Fruit fly (Drosophila melanogaster) whole organism, embryonic: ENCODE results near the gene gkt.

Experiments
- ATbp ChIP-seq: fragments of 200-800 bp; sonication (Bioruptor generic); optimal IDR thresholded peaks from 2 replicates; lab custom pipeline; 2017; ENCODE audit warnings: missing biosample characterization, mild to moderate bottlenecking, missing genetic modification characterization, missing genetic modification reagents
- Atf6 ChIP-seq: fragments of 200-800 bp; sonication (Bioruptor generic); IDR thresholded peaks from 2 replicates; pipeline ENCODE4 v1.3.6; 2022; ENCODE audit warnings: missing biosample characterization, missing genetic modification characterization
- BtbVII ChIP-seq: fragments of 200-800 bp; sonication (Bioruptor generic); optimal IDR thresholded peaks from 3 replicates; lab custom pipeline; 2017; ENCODE audit warnings: missing biosample characterization, mild to moderate bottlenecking, missing genetic modification characterization
- CG11398 ChIP-seq: fragments of 200-800 bp; sonication (Bioruptor generic); optimal IDR thresholded peaks from 2 replicates; lab custom pipeline; 2016; ENCODE audit warnings: missing biosample characterization, missing genetic modification characterization
- CG11456 ChIP-seq: fragments of 200-800 bp; sonication (Bioruptor generic); IDR thresholded peaks from 3 replicates; pipeline ENCODE4 v1.3.6; 2022; ENCODE audit warnings: missing biosample characterization, missing genetic modification characterization
- CG11504 ChIP-seq: fragments of 200-800 bp; sonication (Bioruptor generic); optimal IDR thresholded peaks from 3 replicates; lab custom pipeline; 2019; ENCODE audit warnings: missing biosample characterization, mild to moderate bottlenecking, missing genetic modification characterization, moderate library complexity
- CG1233 ChIP-seq: fragments of 200-800 bp; sonication (Bioruptor generic); optimal IDR thresholded peaks from 4 replicates; lab custom pipeline; 2018; ENCODE audit warnings: missing biosample characterization, mild to moderate bottlenecking, missing genetic modification characterization
- CG12391 ChIP-seq: fragments of 200-800 bp; sonication (Bioruptor generic); optimal IDR thresholded peaks from 3 replicates; lab custom pipeline; 2018; ENCODE audit warnings: missing biosample characterization, mild to moderate bottlenecking, missing genetic modification characterization, moderate library complexity
- CG12769 ChIP-seq: fragments of 200-800 bp; sonication (Bioruptor generic); optimal IDR thresholded peaks from 2 replicates; lab custom pipeline; 2019; ENCODE audit warnings: missing biosample characterization, mild to moderate bottlenecking, missing genetic modification characterization, moderate library complexity
- CG13296 ChIP-seq: fragments of 200-800 bp; sonication (Bioruptor generic); optimal IDR thresholded peaks from 3 replicates; lab custom pipeline; 2018; ENCODE audit warnings: missing biosample characterization, mild to moderate bottlenecking, missing genetic modification characterization
- CG1603 ChIP-seq: fragments of 200-800 bp; sonication (Bioruptor generic); optimal IDR thresholded peaks from 2 replicates; lab custom pipeline; 2019; ENCODE audit warnings: missing biosample characterization, mild to moderate bottlenecking, missing genetic modification characterization, moderate library complexity
- CG17359 ChIP-seq: fragments of 200-800 bp; sonication (Bioruptor generic); optimal IDR thresholded peaks from 3 replicates; lab custom pipeline; 2018; ENCODE audit warnings: missing biosample characterization, mild to moderate bottlenecking, missing genetic modification characterization, moderate library complexity
- CG17568 ChIP-seq: fragments of 200-800 bp; sonication (Bioruptor generic); optimal IDR thresholded peaks from 2 replicates; lab custom pipeline; 2018; ENCODE audit warnings: missing biosample characterization, mild to moderate bottlenecking, missing genetic modification characterization, moderate library complexity
- CG2875 ChIP-seq: fragments of 200-800 bp; sonication (Bioruptor generic); optimal IDR thresholded peaks from 2 replicates; lab custom pipeline; 2017; ENCODE audit warnings: missing biosample characterization, mild to moderate bottlenecking, missing genetic modification characterization, missing genetic modification reagents
- CG30403 ChIP-seq: fragments of 200-800 bp; sonication (Bioruptor generic); optimal IDR thresholded peaks from 3 replicates; lab custom pipeline; 2016; ENCODE audit warnings: missing biosample characterization, missing genetic modification characterization
- CG3163 ChIP-seq: fragments of 200-800 bp; sonication (Bioruptor generic); optimal IDR thresholded peaks from 3 replicates; lab custom pipeline; 2016; ENCODE audit warnings: missing biosample characterization, missing genetic modification characterization
- CG3726 ChIP-seq: fragments of 200-800 bp; sonication (Bioruptor generic); IDR thresholded peaks from 3 replicates; pipeline ENCODE4, ENCODE4 v1.3.6; 2022; ENCODE audit warnings: missing biosample characterization, missing genetic modification characterization
- CG3995 ChIP-seq: fragments of 200-800 bp; sonication (Bioruptor generic); optimal IDR thresholded peaks from 3 replicates; lab custom pipeline; 2016; ENCODE audit warnings: missing biosample characterization, missing genetic modification characterization
- CG43689 ChIP-seq: fragments of 200-800 bp; sonication (Bioruptor generic); IDR thresholded peaks from 2 replicates; pipeline ENCODE4 v1.3.6; 2022; ENCODE audit warnings: missing biosample characterization, missing genetic modification characterization
- CG6813 ChIP-seq: fragments of 200-800 bp; sonication (Bioruptor generic); optimal IDR thresholded peaks from 2 replicates; lab custom pipeline; 2017; ENCODE audit warnings: missing biosample characterization, missing genetic modification characterization, mild to moderate bottlenecking, moderate library complexity, missing genetic modification reagents
- CG8089 ChIP-seq: fragments of 200-800 bp; sonication (Bioruptor generic); optimal IDR thresholded peaks from 3 replicates; lab custom pipeline; 2016; ENCODE audit warnings: missing biosample characterization, missing genetic modification characterization
- CG8290 ChIP-seq, 3 experiments: fragments of 200-800 bp; sonication (Bioruptor generic); optimal IDR thresholded peaks; 2 replicates each; lab custom pipeline; 2016 to 2019; ENCODE audit warnings: missing biosample characterization in 3 of 3, missing genetic modification characterization in 3 of 3, mild to moderate bottlenecking in 2 of 3, moderate library complexity in 1 of 3
- CG8924 ChIP-seq: fragments of 200-800 bp; optimal IDR thresholded peaks from 3 replicates; lab custom pipeline; 2019; ENCODE audit warnings: missing biosample characterization, mild to moderate bottlenecking, missing genetic modification characterization, moderate library complexity
- D19B ChIP-seq: fragments of 200-800 bp; sonication (Bioruptor generic); optimal IDR thresholded peaks from 2 replicates; lab custom pipeline; 2017; ENCODE audit warnings: missing biosample characterization, mild to moderate bottlenecking, missing genetic modification characterization
- Dad ChIP-seq: fragments of 200-800 bp; sonication (Bioruptor generic); optimal IDR thresholded peaks from 3 replicates; lab custom pipeline; 2016; ENCODE audit warnings: missing biosample characterization, missing genetic modification characterization
- Fer1 ChIP-seq: fragments of 200-800 bp; sonication (Bioruptor generic); optimal IDR thresholded peaks from 2 replicates; lab custom pipeline; 2017; ENCODE audit warnings: missing biosample characterization, mild to moderate bottlenecking, missing genetic modification characterization
- Hmr ChIP-seq: fragments of 200-800 bp; sonication (Bioruptor generic); optimal IDR thresholded peaks from 3 replicates; lab custom pipeline; 2017; ENCODE audit warnings: mild to moderate bottlenecking, missing biosample characterization, missing genetic modification reagents, missing genetic modification characterization
- MESR4 ChIP-seq: fragments of 200-800 bp; sonication (Bioruptor generic); optimal IDR thresholded peaks from 2 replicates; lab custom pipeline; 2018; ENCODE audit warnings: missing biosample characterization, mild to moderate bottlenecking, missing genetic modification characterization, moderate library complexity
- Mad ChIP-seq: fragments of 200-800 bp; sonication (Bioruptor generic); optimal IDR thresholded peaks from 2 replicates; lab custom pipeline; 2016; ENCODE audit warnings: missing biosample characterization, missing genetic modification characterization
- Med ChIP-seq: fragments of 200-800 bp; sonication (Bioruptor generic); peaks from one replicate; lab custom pipeline; 2016; ENCODE audit warnings: missing biosample characterization, missing genetic modification characterization, mild to moderate bottlenecking, inconsistent platforms, moderate library complexity
- NC2α ChIP-seq: fragments of 200-800 bp; sonication (Bioruptor generic); optimal IDR thresholded peaks from 2 replicates; lab custom pipeline; 2016; ENCODE audit warnings: missing biosample characterization, missing genetic modification characterization
- PHDP ChIP-seq: fragments of 200-800 bp; sonication (Bioruptor generic); optimal IDR thresholded peaks from 3 replicates; lab custom pipeline; 2018; ENCODE audit warnings: missing biosample characterization, mild to moderate bottlenecking, missing genetic modification characterization, moderate library complexity
- bigmax ChIP-seq: fragments of 200-800 bp; sonication (Bioruptor generic); optimal IDR thresholded peaks from 2 replicates; lab custom pipeline; 2018; ENCODE audit warnings: missing biosample characterization, mild to moderate bottlenecking, missing genetic modification characterization
- caup ChIP-seq: fragments of 200-800 bp; sonication (Bioruptor generic); optimal IDR thresholded peaks from 3 replicates; lab custom pipeline; 2017; ENCODE audit warnings: missing biosample characterization, mild to moderate bottlenecking, missing genetic modification characterization, moderate library complexity; ENCODE audit not compliant: severe bottlenecking
- ci ChIP-seq: fragments of 200-800 bp; sonication (Bioruptor generic); IDR thresholded peaks from 3 replicates; pipeline ENCODE4 v1.3.6; 2022; ENCODE audit warnings: missing biosample characterization, missing genetic modification characterization
- kay ChIP-seq: fragments of 200-800 bp; sonication (Bioruptor generic); optimal IDR thresholded peaks from 2 replicates; lab custom pipeline; 2016; ENCODE audit warnings: missing biosample characterization, missing genetic modification characterization
- lab ChIP-seq: fragments of 200-800 bp; sonication (Bioruptor generic); optimal IDR thresholded peaks from 3 replicates; lab custom pipeline; 2017; ENCODE audit warnings: missing biosample characterization, missing genetic modification characterization, mild to moderate bottlenecking, moderate library complexity, missing genetic modification reagents
- nau ChIP-seq: fragments of 200-800 bp; sonication (Bioruptor generic); optimal IDR thresholded peaks from 3 replicates; lab custom pipeline; 2017; ENCODE audit warnings: missing biosample characterization, mild to moderate bottlenecking, missing genetic modification characterization, missing genetic modification reagents
- odd ChIP-seq: fragments of 200-800 bp; sonication (Bioruptor generic); optimal IDR thresholded peaks from 2 replicates; lab custom pipeline; 2017; ENCODE audit warnings: missing biosample characterization, mild to moderate bottlenecking, missing genetic modification characterization
- org-1 ChIP-seq: fragments of 200-800 bp; sonication (Bioruptor generic); optimal IDR thresholded peaks from 2 replicates; lab custom pipeline; 2017; ENCODE audit warnings: missing biosample characterization, missing genetic modification characterization
- otp ChIP-seq: fragments of 200-800 bp; sonication (Bioruptor generic); IDR thresholded peaks from 3 replicates; pipeline ENCODE4, ENCODE4 v1.3.6; 2022; ENCODE audit warnings: missing biosample characterization, missing genetic modification characterization
- pnt ChIP-seq: fragments of 200-800 bp; sonication (Bioruptor generic); optimal IDR thresholded peaks from 3 replicates; lab custom pipeline; 2016; ENCODE audit warnings: missing biosample characterization, missing genetic modification characterization
- sob ChIP-seq: fragments of 200-800 bp; sonication (Bioruptor generic); IDR thresholded peaks from 2 replicates; pipeline ENCODE4 v1.3.6; 2022; ENCODE audit warnings: missing biosample characterization, missing genetic modification characterization
- unc-4 ChIP-seq: fragments of 200-800 bp; sonication (Bioruptor generic); IDR thresholded peaks from 2 replicates; pipeline ENCODE4 v1.3.6; 2022; ENCODE audit warnings: missing biosample characterization, missing genetic modification characterization; ENCODE audit not compliant: partially characterized antibody
- wek ChIP-seq: fragments of 200-800 bp; sonication (Bioruptor generic); optimal IDR thresholded peaks from 3 replicates; lab custom pipeline; 2018; ENCODE audit warnings: missing biosample characterization, mild to moderate bottlenecking, missing genetic modification characterization, moderate library complexity
- zen2 ChIP-seq: fragments of 200-800 bp; sonication (Bioruptor generic); IDR thresholded peaks from 3 replicates; pipeline ENCODE4 v1.3.6; 2022; ENCODE audit warnings: missing biosample characterization, missing genetic modification characterization; ENCODE audit not compliant: partially characterized antibody

The gkt gene

dm6 chr2L:3114132-3114531 is 45.6 kb upstream of the gkt start (continued):
- TF ChIP-seq CG8290 (GFP tag; optimal IDR thresholded peaks at IDR 0.05; lab: Kevin White, UChicago) (no peak), CG8290 (tag; optimal IDR thresholded peaks at IDR 0.05; lab: Kevin White, UChicago) (peak in 1 of 2 experiments; percentile 37), Hmr (GFP tag; lab: Kevin White, UChicago) (peak; percentile 42), wek (GFP tag; lab: Kevin White, UChicago) (peak; percentile 7), CG3995 (GFP tag; lab: Kevin White, UChicago) (no peak), CG3726 (GFP tag; lab: Robert Waterston, UW) (no peak), PHDP (tag; lab: Kevin White, UChicago) (peak; percentile 20), CG12391 (tag; lab: Kevin White, UChicago) (no peak), CG11456 (GFP tag; lab: Robert Waterston, UW) (0 out of 3 replicates have a peak, but pooled peaks have one; percentile 11), MESR4 (GFP tag; lab: Kevin White, UChicago) (no peak), CG30403 (GFP tag; lab: Kevin White, UChicago) (no peak), nau (GFP tag; lab: Kevin White, UChicago) (peak; percentile 25), CG43689 (GFP tag; lab: Robert Waterston, UW) (no peak), ATbp (GFP tag; lab: Kevin White, UChicago) (peak; percentile 46), kay (GFP tag; lab: Kevin White, UChicago) (no peak), Atf6 (GFP tag; lab: Robert Waterston, UW) (0 out of 2 replicates have a peak, but pooled peaks have one; percentile 34), lab (GFP tag; lab: Kevin White, UChicago) (peak; percentile 70), otp (0 out of 3 replicates have a peak, but pooled peaks have one; percentile 8), ci (GFP tag; lab: Robert Waterston, UW) (no peak), CG8924 (tag; lab: Kevin White, UChicago) (no peak), CG1233 (no peak), CG1603 (tag; lab: Kevin White, UChicago) (peak; percentile 8), CG8089 (GFP tag; lab: Kevin White, UChicago) (no peak), zen2 (no peak), D19B (GFP tag; lab: Kevin White, UChicago) (no peak), odd (peak; percentile 26), CG12769 (tag; lab: Kevin White, UChicago) (peak; percentile 51), pnt (GFP tag; lab: Kevin White, UChicago) (no peak), CG17359 (tag; lab: Kevin White, UChicago) (peak; percentile 0), CG2875 (GFP tag; lab: Kevin White, UChicago) (peak; percentile 13), Fer1 (GFP tag; lab: Kevin White, UChicago) (peak; percentile 8), CG3163 (no peak), unc-4 (GFP tag; lab: Robert Waterston, UW) (no peak), CG11398 (no peak), CG11504 (tag; lab: Kevin White, UChicago) (no peak), Mad (GFP tag; lab: Kevin White, UChicago) (peak; percentile 11), Dad (GFP tag; lab: Kevin White, UChicago) (no peak), sob (peak; percentile 8; the same call in 1 of the 2 replicates), Med (peak; percentile 83), CG17568 (GFP tag; lab: Kevin White, UChicago) (no peak), org-1 (GFP tag; lab: Kevin White, UChicago) (no peak), caup (GFP tag; lab: Kevin White, UChicago) (peak; percentile 18), CG6813 (GFP tag; lab: Kevin White, UChicago) (peak; percentile 29), CG13296 (GFP tag; lab: Kevin White, UChicago) (peak; percentile 15), bigmax (GFP tag; lab: Kevin White, UChicago) (no peak), BtbVII (peak; percentile 56), NC2α (no peak)
